Fruit fly (Drosophila melanogaster) whole organism, prepupa: ENCODE data around the gene CG32266.

Experiments
- Blimp-1 ChIP-seq: fragments of 200-800 bp; sonication (Bioruptor generic); optimal IDR thresholded peaks from 3 replicates; lab custom pipeline; 2017; ENCODE audit warnings: missing biosample characterization, missing genetic modification characterization, mild to moderate bottlenecking, moderate library complexity, missing genetic modification reagents
- CG11294 ChIP-seq: fragments of 200-800 bp; sonication (Bioruptor generic); IDR thresholded peaks from 2 replicates; pipeline ENCODE4 v1.3.6; 2022; ENCODE audit warnings: missing biosample characterization, missing genetic modification characterization
- CG3032 ChIP-seq: fragments of 200-800 bp; optimal IDR thresholded peaks from 2 replicates; lab custom pipeline; 2019; ENCODE audit warnings: missing biosample characterization, mild to moderate bottlenecking, missing genetic modification characterization, moderate library complexity
- CG31627 ChIP-seq: fragments of 200-800 bp; sonication (Bioruptor generic); optimal IDR thresholded peaks from 3 replicates; lab custom pipeline; 2016; ENCODE audit warnings: missing biosample characterization, missing genetic modification characterization
- CG6163 ChIP-seq: fragments of 200-800 bp; sonication (Bioruptor generic); IDR thresholded peaks from 3 replicates; pipeline ENCODE4 v1.3.6; 2022; ENCODE audit warnings: missing biosample characterization, missing genetic modification characterization
- CG8119 ChIP-seq: fragments of 200-800 bp; sonication (Bioruptor generic); IDR thresholded peaks from 3 replicates; pipeline ENCODE4 v1.3.6; 2022; ENCODE audit warnings: missing biosample characterization, missing genetic modification characterization
- Eip78C ChIP-seq: fragments of 200-800 bp; sonication (Bioruptor generic); peaks from one replicate; lab custom pipeline; 2016; ENCODE audit warnings: missing biosample characterization, missing genetic modification characterization
- Eip93F ChIP-seq: fragments of 200-800 bp; sonication (Bioruptor generic); optimal IDR thresholded peaks from 2 replicates; lab custom pipeline; 2016; ENCODE audit warnings: missing biosample characterization, mild to moderate bottlenecking, missing genetic modification characterization
- Hr39 ChIP-seq: fragments of 200-800 bp; sonication (Bioruptor generic); optimal IDR thresholded peaks from 2 replicates; lab custom pipeline; 2016; ENCODE audit warnings: missing biosample characterization, missing genetic modification characterization
- cyc ChIP-seq: fragments of 200-800 bp; sonication (Bioruptor generic); optimal IDR thresholded peaks from 3 replicates; lab custom pipeline; 2016; ENCODE audit warnings: missing biosample characterization, missing genetic modification characterization
- esn ChIP-seq: fragments of 200-800 bp; sonication (Bioruptor generic); optimal IDR thresholded peaks from 2 replicates; lab custom pipeline; 2016; ENCODE audit warnings: missing biosample characterization, mild to moderate bottlenecking, missing genetic modification characterization, moderate library complexity
- fd85E ChIP-seq: fragments of 200-800 bp; sonication (Bioruptor generic); optimal IDR thresholded peaks from 3 replicates; lab custom pipeline; 2016; ENCODE audit warnings: missing biosample characterization, missing genetic modification characterization
- net ChIP-seq: fragments of 200-800 bp; sonication (Bioruptor generic); optimal IDR thresholded peaks from 3 replicates; lab custom pipeline; 2016; ENCODE audit warnings: missing biosample characterization, missing genetic modification characterization
- vri ChIP-seq: fragments of 200-800 bp; sonication (Bioruptor generic); optimal IDR thresholded peaks from 3 replicates; lab custom pipeline; 2016; ENCODE audit warnings: missing biosample characterization, mild to moderate bottlenecking, missing genetic modification characterization

DNA sequence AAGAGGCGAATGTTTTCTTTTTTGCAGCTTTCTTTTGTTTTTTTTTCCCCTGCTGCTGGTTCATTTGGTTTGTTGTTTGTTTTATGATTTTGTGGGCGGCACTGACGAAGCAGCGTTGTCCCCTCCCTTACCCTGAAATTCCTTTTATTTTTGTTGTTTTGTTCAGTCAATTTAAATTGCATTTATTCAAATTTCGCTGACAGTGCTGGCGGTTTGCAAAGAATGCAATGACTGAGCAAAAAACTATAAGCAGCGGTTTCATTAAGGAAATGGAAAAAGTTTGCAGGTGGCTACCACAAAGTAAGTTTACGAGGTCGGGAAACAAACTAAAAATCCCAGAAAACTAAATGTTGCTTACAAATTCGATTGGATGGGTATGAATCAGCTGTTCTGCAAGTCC lies 26.3 kb upstream of the CG32266 start:
- TF ChIP-seq vri (GFP tag; lab: Kevin White, UChicago) (no peak), Hr39 (GFP tag; lab: Kevin White, UChicago) (no peak), Blimp-1 (GFP tag; lab: Kevin White, UChicago) (no peak), CG31627 (GFP tag; lab: Kevin White, UChicago) (no peak), Eip78C (GFP tag; lab: Kevin White, UChicago) (no peak), CG3032 (tag; lab: Kevin White, UChicago) (no peak), CG6163 (GFP tag; lab: Robert Waterston, UW) (no peak), CG8119 (GFP tag; lab: Robert Waterston, UW) (no peak), fd85E (no peak), cyc (GFP tag; lab: Kevin White, UChicago) (no peak), esn (GFP tag; lab: Kevin White, UChicago) (no peak), net (no peak), CG11294 (GFP tag; lab: Robert Waterston, UW) (no peak), Eip93F (GFP tag; lab: Kevin White, UChicago) (no peak)
